Worm (Caenorhabditis elegans) whole organism, dauer: ENCODE results near the gene apn-1.

Experiments
- unc-62 ChIP-seq: sonication (generic microtip); optimal IDR thresholded peaks from 2 replicates; lab custom pipeline; 2017; ENCODE audit warnings: missing biosample characterization, missing genetic modification reagents, missing genetic modification characterization

Gene apn-1

DNA sequence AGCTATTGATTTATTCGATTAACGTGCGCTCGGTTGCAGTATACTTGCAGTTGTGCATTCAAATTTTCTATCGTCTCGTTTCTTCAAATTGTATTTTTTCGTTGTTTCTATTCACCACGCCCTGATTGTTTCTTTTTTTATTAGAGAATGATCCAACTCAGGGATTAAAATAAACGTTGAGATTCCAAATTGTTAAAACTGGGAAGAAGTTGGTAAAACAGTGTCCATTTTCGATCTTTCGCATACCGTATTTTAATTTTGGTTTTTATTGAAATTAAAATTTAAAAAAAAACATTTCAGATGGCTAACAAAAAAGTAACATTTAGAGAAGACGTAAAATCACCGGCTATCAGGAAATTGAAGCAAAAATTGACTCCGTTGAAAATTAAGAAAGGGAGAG lies at the start of gene apn-1:
Gene apn-1 (plus strand): TSS at position 301 of the 400 bp plus-strand sequence.
- no peak for TF ChIP-seq unc-62 (GFP tag; lab: Kevin White, UChicago)

DNA sequence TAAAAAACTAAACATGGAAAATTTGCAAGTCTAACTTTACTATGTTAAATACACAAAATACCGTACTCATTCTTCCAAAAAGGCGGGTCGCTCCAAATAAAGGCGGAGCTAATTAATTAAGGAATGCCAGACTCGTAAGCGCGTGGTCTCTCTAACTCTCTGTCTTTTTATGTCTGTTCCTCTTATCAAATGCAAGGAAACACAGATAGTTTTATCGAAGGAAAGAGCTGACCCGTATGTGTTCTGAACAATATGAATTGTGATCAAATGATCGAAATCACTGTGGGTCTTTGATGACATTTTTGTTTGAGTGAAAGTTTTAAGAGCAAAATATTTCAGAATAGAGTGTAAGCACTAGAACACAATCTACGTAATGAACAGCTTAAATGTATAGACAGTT lies 45.9 kb upstream of the apn-1 start:
- TF ChIP-seq unc-62 (GFP tag; lab: Kevin White, UChicago): no peak

DNA sequence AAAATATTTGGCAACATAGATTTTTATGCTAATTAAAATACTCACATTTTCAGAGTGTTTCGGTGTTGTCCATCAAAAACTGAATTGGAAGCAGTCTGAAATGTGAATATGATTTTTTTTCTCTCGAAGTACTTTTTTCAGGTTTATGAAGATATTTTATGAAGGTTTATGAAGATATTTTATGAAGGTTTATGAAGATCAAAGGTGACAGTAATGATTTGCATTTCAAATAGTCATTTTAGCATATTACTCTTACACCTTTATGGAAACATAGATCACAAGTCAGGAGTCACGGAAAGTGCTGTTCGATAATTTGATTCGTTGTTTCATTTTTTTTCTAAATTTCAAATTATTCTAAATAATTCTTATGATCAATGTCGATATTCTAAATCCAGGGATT lies 43.2 kb upstream of the apn-1 start, which contains the start of gene pgp-11:
Gene pgp-11 (minus strand): TSS at position 101 of the 400 bp plus-strand sequence.
- TF ChIP-seq unc-62 (GFP tag; lab: Kevin White, UChicago): no peak

DNA sequence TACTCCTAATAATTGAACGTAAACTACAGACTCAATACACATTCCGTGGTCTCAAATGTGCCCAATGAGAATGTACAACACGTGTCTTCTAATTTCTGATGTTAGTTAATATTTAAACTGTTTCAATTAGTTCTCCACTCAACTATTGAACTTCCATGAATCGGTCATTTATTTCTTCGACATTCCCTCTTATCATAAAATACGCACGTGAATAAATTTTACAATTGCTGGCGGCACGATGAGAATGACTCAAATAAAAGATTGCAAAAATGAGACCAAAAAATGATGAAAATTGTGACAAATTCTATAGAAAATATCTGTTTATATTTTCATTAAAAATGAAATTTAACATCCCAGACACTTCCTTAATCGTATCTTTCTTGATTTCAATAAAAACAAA lies 42.6 kb upstream of the apn-1 start:
- TF ChIP-seq unc-62 (GFP tag; lab: Kevin White, UChicago): no peak

DNA sequence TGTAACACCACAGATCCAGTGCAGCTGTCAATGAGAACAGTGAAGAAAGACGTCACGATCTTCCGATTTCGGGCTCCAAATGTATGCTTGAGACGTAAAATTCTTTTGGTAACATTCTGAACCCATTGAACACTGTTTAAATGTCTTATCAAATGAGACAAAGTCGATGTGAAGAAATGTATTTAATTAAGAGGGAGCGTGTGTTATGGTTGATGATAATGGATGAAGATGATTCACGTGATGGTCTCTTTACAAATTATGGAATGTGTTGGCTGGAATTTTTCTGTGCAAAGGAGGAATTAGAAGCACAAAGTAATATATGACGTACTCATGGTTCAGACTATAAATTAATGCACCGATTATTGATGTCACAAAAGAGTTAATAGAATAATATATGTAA lies 40.4 kb upstream of the apn-1 start:
- TF ChIP-seq unc-62 (GFP tag; lab: Kevin White, UChicago): no peak

DNA sequence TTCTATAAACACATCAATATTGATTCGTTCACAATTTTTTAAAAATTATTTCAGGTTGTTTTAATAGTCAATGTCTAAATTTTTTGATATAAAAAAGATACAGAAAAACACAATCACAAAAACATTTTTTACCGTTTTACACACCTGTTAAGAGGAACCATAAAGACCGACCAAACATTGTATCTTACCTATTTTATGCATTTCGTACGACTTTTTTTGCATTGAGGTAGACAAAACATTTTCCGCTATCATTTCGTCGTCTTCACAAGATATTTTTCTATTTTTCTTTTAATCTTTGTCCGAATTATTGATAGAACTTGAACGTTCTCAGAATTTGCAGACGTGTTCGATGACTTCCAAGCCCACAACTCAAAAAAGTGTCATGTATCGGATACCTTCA lies 39.0 kb upstream of the apn-1 start, which contains the start of gene glna-2:
Gene glna-2 (plus strand): TSS at position 301 of the 400 bp plus-strand sequence.
- TF ChIP-seq unc-62 (GFP tag; lab: Kevin White, UChicago): no peak

DNA sequence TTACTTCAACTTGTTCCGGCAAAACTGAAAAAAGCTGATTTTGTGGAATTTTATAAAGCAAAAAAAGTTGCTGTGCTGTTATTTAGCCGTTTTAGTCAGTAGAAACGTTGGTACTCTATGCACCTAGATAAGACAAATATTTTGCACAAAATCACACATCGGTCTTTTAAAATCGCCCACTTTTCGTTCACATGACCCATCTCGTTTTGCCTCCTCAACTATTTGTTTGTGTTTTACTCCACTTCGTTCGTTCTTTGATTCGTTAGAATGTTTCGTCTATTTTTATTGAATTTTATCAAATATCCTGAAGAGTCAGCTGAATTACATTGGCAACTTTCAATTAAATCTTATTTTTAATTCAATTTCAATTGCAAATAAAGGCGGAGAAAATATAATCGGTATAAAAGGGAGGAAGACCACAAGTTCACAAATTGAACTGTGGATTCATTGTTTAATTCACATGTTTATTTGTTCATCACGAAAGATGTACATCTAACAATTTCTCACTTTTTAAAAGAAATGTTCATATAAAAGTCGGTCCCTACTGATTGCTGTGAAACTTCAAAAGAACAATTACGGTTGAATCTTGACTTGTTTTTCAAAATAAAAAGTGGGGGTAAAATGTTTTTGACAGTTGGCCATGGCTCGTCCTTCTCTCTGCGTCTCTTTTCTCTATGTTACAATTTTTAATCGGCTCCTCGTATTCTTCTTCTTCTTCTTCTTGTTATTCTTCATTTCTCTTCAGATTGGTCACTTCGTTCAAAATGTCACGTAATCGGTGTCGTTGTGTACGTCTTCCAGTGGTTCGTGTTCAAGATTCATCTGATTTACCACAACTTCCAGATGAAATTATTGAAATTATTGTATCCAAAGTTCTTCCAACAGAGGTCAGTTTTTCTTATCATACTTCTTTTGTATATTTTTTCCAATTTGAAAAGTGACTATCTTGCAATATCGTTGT lies 35.0 kb upstream of the apn-1 start, which contains the start of gene DH11.2:
Gene DH11.2 (plus strand): TSS at position 746 of the 961 bp plus-strand sequence.
- TF ChIP-seq unc-62 (GFP tag; lab: Kevin White, UChicago): no peak

DNA sequence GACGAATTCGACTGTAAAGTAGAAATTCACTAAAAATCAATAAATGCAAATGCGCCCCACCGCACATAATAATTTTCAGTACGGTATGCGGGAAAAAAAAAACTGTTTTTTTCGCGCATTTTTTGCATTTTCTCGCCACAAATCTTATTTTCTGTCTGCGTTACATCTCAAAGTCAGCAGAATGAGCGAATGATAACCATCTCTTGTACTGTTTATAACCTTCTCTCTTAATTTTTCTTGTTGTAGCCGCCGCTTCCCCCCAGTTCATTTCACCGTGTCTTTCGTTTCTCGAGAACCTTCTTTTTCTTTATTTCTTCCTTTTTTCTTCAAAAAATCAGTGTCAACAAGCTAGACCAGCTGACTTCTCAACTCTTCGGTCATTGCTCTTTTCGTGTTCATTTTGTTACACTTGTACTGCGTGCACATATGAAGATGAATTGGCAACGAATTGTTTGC lies 31.9 kb upstream of the apn-1 start:
- no peak for TF ChIP-seq unc-62 (GFP tag; lab: Kevin White, UChicago)

DNA sequence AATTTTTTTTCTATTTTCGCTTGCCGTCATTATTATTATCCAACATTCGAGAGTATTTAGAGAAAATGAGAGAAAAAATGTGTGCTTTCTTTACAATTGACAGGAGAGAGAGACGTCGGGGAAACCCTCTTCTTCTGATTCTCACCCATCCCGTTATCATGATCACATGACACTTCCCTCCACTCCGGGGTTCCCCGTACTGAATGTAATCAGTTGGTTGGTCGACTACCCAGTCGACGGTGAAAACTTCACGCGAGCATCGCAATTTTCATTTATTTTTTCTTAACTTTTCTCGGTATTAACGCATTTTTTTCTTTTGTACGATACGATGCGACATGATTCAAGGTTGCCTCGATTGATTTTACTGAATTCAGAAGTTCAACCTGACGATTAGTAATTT lies 31.2 kb upstream of the apn-1 start:
- no peak for TF ChIP-seq unc-62 (GFP tag; lab: Kevin White, UChicago)

DNA sequence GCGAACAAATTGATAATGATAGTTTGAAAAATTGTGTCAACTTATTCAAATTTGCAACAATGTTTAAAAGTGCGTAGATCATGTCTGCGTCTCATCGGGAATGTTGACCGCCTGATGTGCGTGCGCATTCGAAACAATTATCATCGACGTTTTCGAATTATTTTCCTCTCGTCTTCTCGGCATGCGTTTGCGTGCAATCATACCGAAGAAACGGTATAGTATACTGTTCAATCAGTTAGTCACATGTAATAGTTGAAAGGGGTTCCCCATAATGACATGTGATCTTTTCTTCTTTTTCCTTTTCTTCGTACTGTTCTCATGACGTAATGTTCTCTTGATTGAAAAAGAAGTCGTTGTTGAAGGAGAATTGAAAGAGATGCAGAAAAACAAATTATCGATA lies 30.6 kb upstream of the apn-1 start:
- no peak for TF ChIP-seq unc-62 (GFP tag; lab: Kevin White, UChicago)

DNA sequence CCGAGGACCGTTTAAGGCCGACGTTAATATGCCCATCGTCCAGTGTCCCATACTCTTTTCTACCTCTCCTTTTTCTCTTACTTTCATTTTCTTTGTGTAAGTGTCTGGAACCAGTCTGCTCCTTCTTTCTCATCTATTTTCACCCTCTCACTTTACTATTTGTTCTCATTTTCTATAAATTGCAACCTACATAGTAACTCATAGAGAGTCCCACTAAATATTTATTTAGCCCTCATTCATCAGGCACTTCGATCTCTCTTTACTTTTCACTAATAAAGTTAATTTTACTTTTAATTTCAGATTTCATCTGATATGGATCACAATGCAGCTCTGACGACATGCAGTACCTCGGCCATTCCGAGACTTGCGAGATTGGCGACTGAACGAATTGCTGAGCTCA lies 30.0 kb upstream of the apn-1 start, which contains the start of gene zyg-11:
Gene zyg-11 (plus strand): TSS at position 301 of the 400 bp plus-strand sequence.
- no peak for TF ChIP-seq unc-62 (GFP tag; lab: Kevin White, UChicago)

DNA sequence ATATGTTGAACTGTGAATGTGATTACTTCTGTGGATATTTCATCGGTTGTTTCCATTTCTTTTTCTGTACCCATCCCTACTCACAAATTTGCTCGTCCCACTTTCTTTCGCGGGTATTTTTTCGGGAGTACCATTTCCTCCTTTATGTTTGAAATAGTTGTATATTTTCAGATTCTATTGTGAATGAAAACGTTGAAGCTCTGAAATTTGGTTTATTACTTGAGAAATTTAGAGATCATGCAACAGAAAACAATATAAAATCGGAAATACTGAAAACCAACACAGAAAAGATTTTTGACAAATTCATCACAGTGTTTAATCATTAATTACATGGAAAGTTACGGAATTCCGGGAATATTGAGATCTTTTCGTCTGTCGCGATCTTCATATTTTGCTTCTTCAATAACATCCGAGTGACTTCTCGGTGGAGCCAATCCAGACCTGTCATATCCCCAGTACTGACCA lies 26.8 kb upstream of the apn-1 start:
- TF ChIP-seq unc-62 (GFP tag; lab: Kevin White, UChicago): no peak

DNA sequence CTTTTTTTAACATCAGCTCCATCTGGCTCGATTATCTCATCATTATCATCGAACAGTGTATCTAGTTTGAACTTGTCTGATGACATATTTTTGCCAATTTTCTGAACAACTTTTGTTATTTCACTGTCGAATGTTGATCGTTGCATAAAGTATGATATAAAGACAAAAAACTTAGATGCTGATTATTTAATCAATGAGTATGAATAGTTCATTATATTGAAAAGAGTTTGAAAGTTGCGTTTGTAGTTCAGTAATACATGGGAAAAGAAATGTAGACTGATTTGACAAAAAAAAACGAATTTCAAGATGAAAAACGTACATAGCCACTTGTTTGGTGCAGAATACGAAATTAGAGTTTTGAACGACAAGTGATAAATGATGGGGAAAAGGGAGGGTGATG lies 24.9 kb upstream of the apn-1 start, which contains the start of gene hda-2:
Gene hda-2 (minus strand): TSS at position 101 of the 400 bp plus-strand sequence.
- TF ChIP-seq unc-62 (GFP tag; lab: Kevin White, UChicago): no peak

DNA sequence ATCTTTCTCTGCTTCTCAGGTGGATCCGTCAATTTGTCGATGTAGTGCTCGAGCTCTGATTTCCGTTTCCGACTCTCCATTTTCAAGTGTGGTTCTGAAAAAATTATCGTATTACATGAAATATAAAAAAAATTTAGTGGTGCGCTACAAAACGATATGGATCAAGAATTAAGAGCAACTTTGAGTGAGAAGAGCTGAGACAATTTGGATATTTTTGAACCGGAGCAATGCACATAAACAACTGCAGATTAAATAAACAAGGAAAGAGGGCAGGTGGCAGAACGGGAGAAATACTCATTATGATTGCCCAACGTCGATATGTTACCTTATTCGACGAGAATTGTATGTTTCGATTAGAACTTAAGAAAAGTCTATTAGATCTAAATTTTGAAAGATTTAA lies 19.7 kb upstream of the apn-1 start, which contains the start of gene swsn-7:
Gene swsn-7 (minus strand): TSS at position 101 of the 400 bp plus-strand sequence.
- no peak for TF ChIP-seq unc-62 (GFP tag; lab: Kevin White, UChicago)

DNA sequence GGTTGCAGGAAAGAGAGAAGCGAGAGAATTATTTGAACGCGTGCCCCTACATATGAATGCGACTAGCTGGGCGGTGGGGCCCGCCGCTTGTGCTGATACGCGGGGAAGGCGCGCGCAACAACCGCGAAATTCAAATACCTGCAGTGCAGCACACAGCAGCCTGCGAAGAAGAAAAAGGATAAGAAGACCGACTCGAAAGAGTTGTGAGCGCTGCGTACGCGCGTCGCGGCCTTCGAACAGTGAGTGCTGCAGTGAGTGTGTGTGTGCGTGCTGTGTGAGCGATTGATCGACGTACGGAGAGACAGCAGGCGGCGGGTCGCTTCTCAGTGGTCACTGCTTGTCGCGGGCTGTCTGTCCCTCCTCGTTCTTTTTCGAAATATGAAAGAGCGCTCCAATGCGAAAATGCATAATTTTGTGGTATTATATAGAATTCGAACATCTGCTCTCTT lies 19.1 kb upstream of the apn-1 start:
- TF ChIP-seq unc-62 (GFP tag; lab: Kevin White, UChicago): no peak

DNA sequence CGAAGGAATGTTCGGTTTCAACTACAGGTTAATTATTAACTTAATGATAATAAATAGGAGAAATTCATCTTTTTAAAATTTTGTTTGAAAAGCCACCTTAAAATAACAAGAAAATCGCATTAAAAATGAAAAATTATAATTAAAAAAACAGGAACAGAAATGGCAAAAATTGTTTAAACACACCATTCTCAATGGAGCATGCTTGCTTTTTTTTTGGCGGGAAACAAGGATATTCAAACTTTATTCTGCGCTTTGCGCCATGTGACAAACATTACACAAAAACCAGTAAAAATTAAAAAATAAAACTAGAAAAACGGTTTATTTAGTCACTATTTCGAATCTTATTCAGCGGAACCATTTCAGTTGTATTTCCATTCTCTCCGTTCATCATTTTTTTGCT lies 18.6 kb upstream of the apn-1 start:
- no peak for TF ChIP-seq unc-62 (GFP tag; lab: Kevin White, UChicago)
